Worm (Caenorhabditis elegans) whole organism, young adult: ENCODE data around the gene hpo-12.

Source experiments
- T07F8.4 ChIP-seq: sonication (generic microtip); optimal IDR thresholded peaks from 2 replicates; lab custom pipeline; 2016; ENCODE audit warnings: mild to moderate bottlenecking, missing genetic modification characterization, moderate library complexity, missing compliant biosample characterization
- Y53G8AR.9 ChIP-seq: fragments of 200-800 bp; sonication (Bioruptor generic); conservative IDR thresholded peaks from 2 replicates; pipeline ENCODE4 v1.3.6; 2022; ENCODE audit warnings: missing genetic modification reagents, missing genetic modification characterization, missing compliant biosample characterization
- Y56A3A.18 ChIP-seq: fragments of 200-800 bp; sonication (Bioruptor generic); IDR thresholded peaks from 2 replicates; pipeline ENCODE4 v1.3.6; 2022; ENCODE audit warnings: missing genetic modification reagents, missing genetic modification characterization, missing compliant biosample characterization
- atf-7 ChIP-seq: sonication (generic microtip); optimal IDR thresholded peaks from 2 replicates; lab custom pipeline; 2017; ENCODE audit warnings: mild to moderate bottlenecking, missing genetic modification characterization, missing compliant biosample characterization
- bed-1 ChIP-seq: fragments of 200-800 bp; sonication (Bioruptor generic); IDR thresholded peaks from 2 replicates; pipeline ENCODE4 v1.3.6; 2022; ENCODE audit warnings: missing genetic modification reagents, missing genetic modification characterization, missing compliant biosample characterization
- ets-4 ChIP-seq: fragments of 200-800 bp; sonication (Bioruptor generic); optimal IDR thresholded peaks from 2 replicates; lab custom pipeline; 2018; ENCODE audit warnings: mild to moderate bottlenecking, missing genetic modification characterization, missing compliant biosample characterization
- nhr-27 ChIP-seq: fragments of 200-800 bp; sonication (Bioruptor generic); optimal IDR thresholded peaks from 2 replicates; lab custom pipeline; 2018; ENCODE audit warnings: mild to moderate bottlenecking, missing genetic modification characterization, moderate library complexity, missing compliant biosample characterization
- nhr-90 ChIP-seq: sonication (generic microtip); optimal IDR thresholded peaks from 2 replicates; lab custom pipeline; 2016; ENCODE audit warnings: missing genotype, mild to moderate bottlenecking, missing genetic modification characterization, missing compliant biosample characterization
- pha-4 ChIP-seq: fragments of 150-350 bp; sonication (generic microtip); optimal IDR thresholded peaks from 2 replicates; lab custom pipeline; 2014; ENCODE audit warnings: missing biosample characterization, missing genetic modification reagents, missing genetic modification characterization
- rec-8 ChIP-seq, 2 experiments: sonication (generic microtip); optimal IDR thresholded peaks; 2 replicates each; lab custom pipeline; 2016; ENCODE audit warnings: mild to moderate bottlenecking in 2 of 2, missing genetic modification characterization in 2 of 2, missing genetic modification reagents in 2 of 2, missing genotype in 2 of 2, missing biosample characterization in 1 of 2, missing compliant biosample characterization in 1 of 2, moderate library complexity in 1 of 2
- unc-130 ChIP-seq: sonication (generic microtip); optimal IDR thresholded peaks from 2 replicates; lab custom pipeline; 2016; ENCODE audit warnings: missing genetic modification reagents, missing genetic modification characterization, missing compliant biosample characterization
- unc-62 ChIP-seq: fragments of 150-350 bp; optimal IDR thresholded peaks from 2 replicates; lab custom pipeline; 2014; ENCODE audit warnings: missing biosample characterization, missing genetic modification reagents, missing genetic modification characterization

ce11 chrIV:12282873-12283272 is at the start of gene hpo-12:
- TF ChIP-seq pha-4 (tag; lab: Kevin White, UChicago) (no peak), unc-62 (GFP tag; lab: Kevin White, UChicago) (no peak), nhr-90 (no peak), rec-8 (tag; optimal IDR thresholded peaks at IDR 0.05; lab: Kevin White, UChicago) (no peak), T07F8.4 (no peak), Y56A3A.18 (GFP tag; lab: Robert Waterston, UW) (no peak), nhr-27 (no peak), ets-4 (GFP tag; lab: Kevin White, UChicago) (no peak), bed-1 (GFP tag; lab: Robert Waterston, UW) (no peak), Y53G8AR.9 (GFP tag; lab: Robert Waterston, UW) (no peak), unc-130 (GFP tag; lab: Kevin White, UChicago) (no peak), atf-7 (tag; lab: Kevin White, UChicago) (no peak)
